Fruit fly (Drosophila melanogaster) whole organism, embryonic: Measurements from ENCODE around the gene fru.

ENCODE experiments used
- Ada2b ChIP-seq: fragments of 200-800 bp; sonication (Bioruptor generic); IDR thresholded peaks from 2 replicates; pipeline ENCODE4 v1.3.6; 2022; ENCODE audit warnings: missing biosample characterization, missing genetic modification characterization
- Atf6 ChIP-seq: fragments of 200-800 bp; sonication (Bioruptor generic); IDR thresholded peaks from 2 replicates; pipeline ENCODE4 v1.3.6; 2022; ENCODE audit warnings: missing biosample characterization, missing genetic modification characterization
- Blimp-1 ChIP-seq: fragments of 200-800 bp; sonication (Bioruptor generic); optimal IDR thresholded peaks from 3 replicates; lab custom pipeline; 2018; ENCODE audit warnings: missing biosample characterization, missing genetic modification characterization, mild to moderate bottlenecking, moderate library complexity, missing genetic modification reagents
- BtbVII ChIP-seq: fragments of 200-800 bp; sonication (Bioruptor generic); optimal IDR thresholded peaks from 3 replicates; lab custom pipeline; 2017; ENCODE audit warnings: missing biosample characterization, mild to moderate bottlenecking, missing genetic modification characterization
- CG11723 ChIP-seq: fragments of 200-800 bp; sonication (Bioruptor generic); optimal IDR thresholded peaks from 2 replicates; lab custom pipeline; 2017; ENCODE audit warnings: missing biosample characterization, mild to moderate bottlenecking, missing genetic modification characterization
- CG14710 ChIP-seq: fragments of 200-800 bp; sonication (Bioruptor generic); optimal IDR thresholded peaks from 3 replicates; lab custom pipeline; 2019; ENCODE audit warnings: missing biosample characterization, mild to moderate bottlenecking, missing genetic modification characterization, moderate library complexity
- CG15479 ChIP-seq: fragments of 200-800 bp; sonication (Bioruptor generic); optimal IDR thresholded peaks from 3 replicates; lab custom pipeline; 2019; ENCODE audit warnings: missing biosample characterization, mild to moderate bottlenecking, missing genetic modification characterization, moderate library complexity
- CG16815 ChIP-seq: fragments of 200-800 bp; sonication (Bioruptor generic); optimal IDR thresholded peaks from 3 replicates; lab custom pipeline; 2017; ENCODE audit warnings: missing biosample characterization, mild to moderate bottlenecking, missing genetic modification characterization
- CG1832 ChIP-seq: fragments of 200-800 bp; sonication (Bioruptor generic); optimal IDR thresholded peaks from 2 replicates; lab custom pipeline; 2017; ENCODE audit warnings: missing biosample characterization, mild to moderate bottlenecking, missing genetic modification characterization, inconsistent platforms
- CG18619 ChIP-seq: fragments of 200-800 bp; sonication (Bioruptor generic); optimal IDR thresholded peaks from 3 replicates; lab custom pipeline; 2017; ENCODE audit warnings: missing biosample characterization, mild to moderate bottlenecking, missing genetic modification characterization
- CG2889 ChIP-seq: fragments of 200-800 bp; sonication (Bioruptor generic); IDR thresholded peaks from 3 replicates; pipeline ENCODE4 v1.3.6; 2022; ENCODE audit warnings: missing biosample characterization, missing genetic modification characterization
- CG33557 ChIP-seq: fragments of 200-800 bp; sonication (Bioruptor generic); optimal IDR thresholded peaks from 2 replicates; lab custom pipeline; 2019; ENCODE audit warnings: missing biosample characterization, mild to moderate bottlenecking, missing genetic modification characterization, moderate library complexity
- CG3995 ChIP-seq: fragments of 200-800 bp; sonication (Bioruptor generic); optimal IDR thresholded peaks from 3 replicates; lab custom pipeline; 2016; ENCODE audit warnings: missing biosample characterization, missing genetic modification characterization
- CG4424 ChIP-seq: fragments of 200-800 bp; sonication (Bioruptor generic); optimal IDR thresholded peaks from 3 replicates; lab custom pipeline; 2016; ENCODE audit warnings: missing biosample characterization, missing genetic modification characterization
- CG6654 ChIP-seq: fragments of 200-800 bp; sonication (Bioruptor generic); optimal IDR thresholded peaks from 2 replicates; lab custom pipeline; 2017; ENCODE audit warnings: missing biosample characterization, mild to moderate bottlenecking, missing genetic modification characterization
- CG7372 ChIP-seq: fragments of 200-800 bp; sonication (Bioruptor generic); IDR thresholded peaks from 2 replicates; pipeline ENCODE4 v1.3.6; 2022; ENCODE audit warnings: missing biosample characterization, missing genetic modification characterization
- CG9727 ChIP-seq: fragments of 200-800 bp; sonication (Bioruptor generic); optimal IDR thresholded peaks from 3 replicates; lab custom pipeline; 2017; ENCODE audit warnings: missing biosample characterization, mild to moderate bottlenecking, missing genetic modification characterization
- CG9932 ChIP-seq: fragments of 200-800 bp; sonication (Bioruptor generic); IDR thresholded peaks from 2 replicates; pipeline ENCODE4 v1.3.6; 2022; ENCODE audit warnings: missing biosample characterization, missing genetic modification characterization
- CrebB ChIP-seq: fragments of 200-800 bp; sonication (Bioruptor generic); optimal IDR thresholded peaks from 3 replicates; lab custom pipeline; 2018; ENCODE audit warnings: missing biosample characterization, mild to moderate bottlenecking, missing genetic modification characterization
- D19A ChIP-seq: fragments of 200-800 bp; optimal IDR thresholded peaks from 3 replicates; lab custom pipeline; 2019; ENCODE audit warnings: missing biosample characterization, mild to moderate bottlenecking, missing genetic modification characterization, moderate library complexity
- Eip74EF ChIP-seq, 2 experiments: fragments of 200-800 bp in 1 of 2; fragments of >200 bp in 1 of 2; sonication (Bioruptor generic) in 1 of 2; optimal IDR thresholded peaks; 2 replicates each; lab custom pipeline; 2017 to 2019; ENCODE audit warnings: missing biosample characterization in 2 of 2, missing genetic modification characterization in 2 of 2, mild to moderate bottlenecking in 1 of 2, moderate library complexity in 1 of 2
- Ets97D ChIP-seq: fragments of 200-800 bp; sonication (Bioruptor generic); optimal IDR thresholded peaks from 3 replicates; lab custom pipeline; 2016; ENCODE audit warnings: missing biosample characterization, missing genetic modification characterization
- H2.0 ChIP-seq: fragments of 200-800 bp; sonication (Bioruptor generic); IDR thresholded peaks from 2 replicates; pipeline ENCODE4 v1.3.6; 2022; ENCODE audit warnings: missing biosample characterization, missing genetic modification characterization
- Hmx ChIP-seq: fragments of 200-800 bp; sonication (Bioruptor generic); optimal IDR thresholded peaks from 2 replicates; lab custom pipeline; 2016; ENCODE audit warnings: missing biosample characterization, missing genetic modification characterization
- Hr51 ChIP-seq, 2 experiments: fragments of 200-800 bp; sonication (Bioruptor generic); optimal IDR thresholded peaks; 2 replicates in 1 of 2; 3 replicates in 1 of 2; lab custom pipeline; 2016 to 2018; ENCODE audit warnings: missing biosample characterization in 2 of 2, missing genetic modification characterization in 2 of 2, mild to moderate bottlenecking in 1 of 2, moderate library complexity in 1 of 2
- Lhr ChIP-seq: fragments of 200-800 bp; sonication (Bioruptor generic); optimal IDR thresholded peaks from 3 replicates; lab custom pipeline; 2017; ENCODE audit warnings: mild to moderate bottlenecking, missing biosample characterization, missing genetic modification reagents, missing genetic modification characterization
- MBD-R2 ChIP-seq: fragments of 200-800 bp; sonication (Bioruptor generic); IDR thresholded peaks from 2 replicates; pipeline ENCODE4 v1.3.6; 2022; ENCODE audit warnings: missing biosample characterization, missing genetic modification characterization
- Oli ChIP-seq: fragments of 200-800 bp; sonication (Bioruptor generic); optimal IDR thresholded peaks from 2 replicates; lab custom pipeline; 2018; ENCODE audit warnings: missing biosample characterization, mild to moderate bottlenecking, missing genetic modification characterization, moderate library complexity
- Pdp1 ChIP-seq, 2 experiments: fragments of 200-800 bp; sonication (Bioruptor generic); optimal IDR thresholded peaks; 3 replicates each; lab custom pipeline; 2016; ENCODE audit warnings: missing biosample characterization in 2 of 2, missing genetic modification characterization in 2 of 2, mild to moderate bottlenecking in 1 of 2, moderate library complexity in 1 of 2
- Scr ChIP-seq: fragments of 200-800 bp; sonication (Bioruptor generic); IDR thresholded peaks from 2 replicates; pipeline ENCODE4 v1.3.6; 2022; ENCODE audit warnings: missing biosample characterization, missing genetic modification characterization; ENCODE audit not compliant: partially characterized antibody
- Sox100B ChIP-seq: fragments of 200-800 bp; sonication (Bioruptor generic); optimal IDR thresholded peaks from 3 replicates; lab custom pipeline; 2018; ENCODE audit warnings: missing biosample characterization, mild to moderate bottlenecking, missing genetic modification characterization
- Taf1 ChIP-seq: fragments of 200-800 bp; sonication (Bioruptor generic); IDR thresholded peaks from 2 replicates; pipeline ENCODE4 v1.3.6; 2022; ENCODE audit warnings: missing biosample characterization, missing genetic modification characterization
- Tbp ChIP-seq: fragments of >200 bp; optimal IDR thresholded peaks from 2 replicates; lab custom pipeline; 2018; ENCODE audit warnings: missing biosample characterization, missing genetic modification characterization
- chn ChIP-seq: fragments of 200-800 bp; sonication (Bioruptor generic); optimal IDR thresholded peaks from 2 replicates; lab custom pipeline; 2016; ENCODE audit warnings: missing biosample characterization, missing genetic modification characterization
- gfzf ChIP-seq: fragments of 200-800 bp; sonication (Bioruptor generic); optimal IDR thresholded peaks from 2 replicates; lab custom pipeline; 2016; ENCODE audit warnings: missing biosample characterization, mild to moderate bottlenecking, missing genetic modification characterization, moderate library complexity
- gt ChIP-seq: fragments of 200-800 bp; sonication (Bioruptor generic); IDR thresholded peaks from 2 replicates; pipeline ENCODE4 v1.3.6; 2022; ENCODE audit warnings: missing biosample characterization, missing genetic modification characterization
- jigr1 ChIP-seq: fragments of 200-800 bp; sonication (Bioruptor generic); IDR thresholded peaks from 3 replicates; pipeline ENCODE4 v1.3.6; 2022; ENCODE audit warnings: missing biosample characterization, missing genetic modification characterization
- jing ChIP-seq: fragments of 200-800 bp; sonication (Bioruptor generic); optimal IDR thresholded peaks from 2 replicates; lab custom pipeline; 2018; ENCODE audit warnings: missing biosample characterization, mild to moderate bottlenecking, missing genetic modification characterization
- knrl ChIP-seq: fragments of 200-800 bp; sonication (Bioruptor generic); IDR thresholded peaks from 3 replicates; pipeline ENCODE4 v1.3.6; 2022; ENCODE audit warnings: missing biosample characterization, missing genetic modification characterization; ENCODE audit not compliant: partially characterized antibody
- lov ChIP-seq, 2 experiments: fragments of 200-800 bp in 1 of 2; fragments of >200 bp in 1 of 2; sonication (Bioruptor generic) in 1 of 2; IDR thresholded peaks in 1 of 2; optimal IDR thresholded peaks in 1 of 2; 2 replicates in 1 of 2; 3 replicates in 1 of 2; pipeline versions ENCODE4 v1.3.6 to Lab custom; 2017 to 2022; ENCODE audit warnings: missing biosample characterization in 1 of 2, missing genetic modification characterization in 1 of 2
- org-1 ChIP-seq: fragments of 200-800 bp; sonication (Bioruptor generic); optimal IDR thresholded peaks from 2 replicates; lab custom pipeline; 2017; ENCODE audit warnings: missing biosample characterization, missing genetic modification characterization
- otp ChIP-seq: fragments of 200-800 bp; sonication (Bioruptor generic); IDR thresholded peaks from 3 replicates; pipeline ENCODE4, ENCODE4 v1.3.6; 2022; ENCODE audit warnings: missing biosample characterization, missing genetic modification characterization
- sim ChIP-seq: fragments of 200-800 bp; sonication (Bioruptor generic); IDR thresholded peaks from 2 replicates; pipeline ENCODE4 v1.3.6; 2022; ENCODE audit warnings: missing biosample characterization, missing genetic modification characterization
- trh ChIP-seq: fragments of 200-800 bp; sonication (Bioruptor generic); optimal IDR thresholded peaks from 2 replicates; lab custom pipeline; 2016; ENCODE audit warnings: missing biosample characterization, missing genetic modification characterization
- tx ChIP-seq: fragments of 200-800 bp; sonication (Bioruptor generic); optimal IDR thresholded peaks from 2 replicates; lab custom pipeline; 2016; ENCODE audit warnings: missing biosample characterization, missing genetic modification characterization
- unpg ChIP-seq: fragments of 200-800 bp; sonication (Bioruptor generic); optimal IDR thresholded peaks from 3 replicates; lab custom pipeline; 2018; ENCODE audit warnings: missing biosample characterization, mild to moderate bottlenecking, missing genetic modification characterization, moderate library complexity
- wdn ChIP-seq: fragments of 200-800 bp; sonication (Bioruptor generic); IDR thresholded peaks from 2 replicates; pipeline ENCODE4 v1.3.6; 2022; ENCODE audit warnings: missing biosample characterization, missing genetic modification characterization
- yki ChIP-seq: fragments of >200 bp; optimal IDR thresholded peaks from 3 replicates; lab custom pipeline; 2018

The fru gene

DNA sequence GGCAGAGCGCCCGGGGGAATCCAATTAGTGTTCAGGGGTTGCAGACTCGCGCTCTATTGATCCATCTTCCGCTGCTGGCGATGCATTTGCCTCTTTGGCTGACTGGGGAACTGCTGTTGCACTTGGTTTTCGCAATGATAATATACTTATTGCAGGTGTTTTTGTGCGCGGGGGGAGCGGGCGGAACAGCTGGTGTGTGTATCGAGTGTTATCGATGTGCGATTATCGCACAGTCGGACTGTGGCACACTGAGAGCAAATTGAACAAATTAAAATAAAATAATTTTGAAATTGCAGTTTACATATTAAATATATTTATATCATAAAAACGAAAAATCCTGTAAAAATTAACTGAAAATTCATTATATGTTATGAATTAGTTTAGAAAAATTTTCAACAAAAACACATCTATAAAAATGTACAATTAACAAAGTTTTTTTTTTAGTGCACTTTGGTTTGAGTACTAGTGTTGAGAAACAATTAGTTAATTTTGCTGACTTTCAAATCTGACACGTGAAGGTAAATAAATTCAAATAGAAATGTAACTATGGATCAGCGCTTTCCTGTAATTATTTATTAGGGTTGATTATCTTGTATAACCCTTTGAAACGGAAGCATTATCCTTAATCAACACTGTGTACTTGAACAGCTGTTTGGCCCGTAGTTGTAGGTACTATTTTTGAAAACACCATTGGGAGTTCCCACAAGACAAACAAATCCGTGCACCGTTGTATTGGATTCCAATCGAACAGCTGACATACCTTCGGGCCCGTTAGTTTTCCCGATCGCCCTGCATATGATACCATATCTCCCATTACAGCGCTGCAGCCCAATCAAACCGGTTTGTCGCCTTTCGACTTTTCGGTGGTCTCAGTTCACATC, 142.6 kb downstream of the fru start, which contains the start of the genes Wdr37 and koko (continued):
- TF ChIP-seq CrebB (tag; lab: Kevin White, UChicago), result peak; percentile 90
- peak; percentile 98 for TF ChIP-seq Sox100B
- peak; percentile 95 for TF ChIP-seq Ada2b
- peak; percentile 74 for TF ChIP-seq tx (GFP tag; lab: Kevin White, UChicago)
- TF ChIP-seq Atf6 (GFP tag; lab: Robert Waterston, UW), result peak; percentile 98
- peak; percentile 63 for TF ChIP-seq CG15479 (GFP tag; lab: Kevin White, UChicago)
- TF ChIP-seq CG6654, result peak; percentile 76
- TF ChIP-seq CG11723, result peak; percentile 86
- TF ChIP-seq CG16815 (GFP tag; lab: Kevin White, UChicago), result peak; percentile 96
- TF ChIP-seq CG1832 (GFP tag; lab: Kevin White, UChicago), result no peak
- peak; percentile 85 for TF ChIP-seq Lhr
- peak; percentile 96 for TF ChIP-seq H2.0
- peak; percentile 8 for TF ChIP-seq gfzf
- TF ChIP-seq CG14710, result peak; percentile 98
- TF ChIP-seq knrl (GFP tag; lab: Robert Waterston, UW), result peak; percentile 51
- TF ChIP-seq CG7372 (GFP tag; lab: Robert Waterston, UW), result peak; percentile 98
- TF ChIP-seq Scr (GFP tag; lab: Robert Waterston, UW), result peak; percentile 57
- TF ChIP-seq MBD-R2, result peak; percentile 98
- peak; percentile 86 for TF ChIP-seq org-1 (GFP tag; lab: Kevin White, UChicago)
- TF ChIP-seq Hmx (GFP tag; lab: Kevin White, UChicago), result peak; percentile 79
- no peak for TF ChIP-seq Tbp (GFP tag; lab: Kevin White, UChicago)
- TF ChIP-seq unpg, result peak; percentile 98
- TF ChIP-seq BtbVII (GFP tag; lab: Kevin White, UChicago), result peak; percentile 93
- peak; percentile 96 for TF ChIP-seq sim
- TF ChIP-seq D19A, result peak; percentile 94
- peak; percentile 93 for TF ChIP-seq gt
- TF ChIP-seq CG3995 (GFP tag; lab: Kevin White, UChicago), result peak; percentile 52
- TF ChIP-seq Oli (tag; lab: Kevin White, UChicago), result peak; percentile 97
- TF ChIP-seq jigr1, result peak; percentile 94
- peak; percentile 94 for TF ChIP-seq wdn (GFP tag; lab: Robert Waterston, UW)
- peak; percentile 94 for TF ChIP-seq CG18619 (GFP tag; lab: Kevin White, UChicago)
- no peak for TF ChIP-seq yki (lab: Kevin White, UChicago)
- peak; percentile 99 for TF ChIP-seq CG9932
- peak; percentile 99 for TF ChIP-seq CG9727 (GFP tag; lab: Kevin White, UChicago)
- TF ChIP-seq Eip74EF (GFP tag; optimal IDR thresholded peaks at IDR 0.05; lab: Kevin White, UChicago), result peak in 1 of 2 experiments; percentile 95
- peak; percentile 96 for TF ChIP-seq CG33557
- TF ChIP-seq chn (GFP tag; lab: Kevin White, UChicago), result peak; percentile 67
- TF ChIP-seq CG4424 (GFP tag; lab: Kevin White, UChicago), result peak; percentile 95
- peak; percentile 94 for TF ChIP-seq otp (GFP tag; lab: Robert Waterston, UW)
- peak; percentile 80 to 98 for TF ChIP-seq Hr51 (GFP tag; optimal IDR thresholded peaks at IDR 0.05; lab: Kevin White, UChicago)
- peak; percentile 77 for TF ChIP-seq jing (GFP tag; lab: Kevin White, UChicago)
- TF ChIP-seq Pdp1 (GFP tag; optimal IDR thresholded peaks at IDR 0.05; lab: Kevin White, UChicago), result peak; percentile 64 to 76
- no peak for TF ChIP-seq lov (optimal IDR thresholded peaks at IDR 0.05; lab: Kevin White, UChicago)
- TF ChIP-seq lov (GFP tag; IDR thresholded peaks at IDR 0.05; lab: Robert Waterston, UW), result peak; percentile 88; the same call in 2 of the 3 replicates
- TF ChIP-seq Ets97D (GFP tag; lab: Kevin White, UChicago), result peak; percentile 29
- peak; percentile 93 for TF ChIP-seq trh (GFP tag; lab: Kevin White, UChicago)
- peak; percentile 93 for TF ChIP-seq Taf1 (GFP tag; lab: Robert Waterston, UW)
- TF ChIP-seq CG2889 (GFP tag; lab: Robert Waterston, UW), result peak; percentile 95
- peak; percentile 94 for TF ChIP-seq Blimp-1 (GFP tag; lab: Kevin White, UChicago)
